Worm (Caenorhabditis elegans) whole organism, young adult: ENCODE results near the gene dhhc-1.

Experiments
- ceh-100 ChIP-seq: fragments of 200-800 bp; sonication (Bioruptor generic); IDR thresholded peaks from 2 replicates; pipeline ENCODE4 v1.3.6; 2022; ENCODE audit warnings: missing genetic modification reagents, missing genetic modification characterization, missing compliant biosample characterization
- efl-1 ChIP-seq: fragments of 150-350 bp; optimal IDR thresholded peaks from 2 replicates; lab custom pipeline; 2014; ENCODE audit warnings: missing biosample characterization, missing genetic modification reagents, missing genetic modification characterization
- lag-1 ChIP-seq: fragments of 200-800 bp; sonication (Bioruptor generic); IDR thresholded peaks from 2 replicates; pipeline ENCODE4 v1.3.6; 2022; ENCODE audit warnings: missing genetic modification reagents, missing genetic modification characterization, missing compliant biosample characterization
- madf-10 ChIP-seq: sonication (generic microtip); optimal IDR thresholded peaks from 2 replicates; lab custom pipeline; 2016; ENCODE audit warnings: mild to moderate bottlenecking, missing genetic modification characterization, missing compliant biosample characterization
- nhr-120 ChIP-seq: fragments of 200-800 bp; sonication (Bioruptor generic); IDR thresholded peaks from 2 replicates; pipeline ENCODE4 v1.3.6; 2022; ENCODE audit warnings: missing genetic modification characterization, missing compliant biosample characterization

dhhc-1 gene

DNA sequence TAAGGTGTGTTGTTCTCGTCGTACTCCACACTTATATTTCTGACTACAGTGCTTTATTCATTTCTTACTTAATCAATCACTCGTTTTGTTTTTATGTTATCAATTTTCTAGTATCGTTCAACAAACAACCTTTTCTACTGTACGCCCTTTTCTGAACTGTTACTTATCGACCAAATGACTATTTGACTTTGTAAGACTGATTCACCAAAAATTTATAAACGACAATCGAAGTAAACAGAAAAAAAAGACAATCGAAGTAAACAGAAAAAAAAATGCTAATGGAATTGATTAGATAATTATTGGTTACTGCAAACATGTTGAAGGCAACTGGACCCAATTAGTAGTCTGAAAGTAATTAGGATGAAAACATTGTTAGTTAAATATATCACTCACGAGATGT lies 50.2 kb downstream of the dhhc-1 start:
- TF ChIP-seq nhr-120 (GFP tag; lab: Robert Waterston, UW) (no peak), madf-10 (no peak), efl-1 (no peak), lag-1 (GFP tag; lab: Robert Waterston, UW) (no peak), ceh-100 (no peak)
- TF ChIP-seq, all 124 proteins: peak for 0
